Fruit fly (Drosophila melanogaster): ENCODE data around the gene CG13282.

DNA sequence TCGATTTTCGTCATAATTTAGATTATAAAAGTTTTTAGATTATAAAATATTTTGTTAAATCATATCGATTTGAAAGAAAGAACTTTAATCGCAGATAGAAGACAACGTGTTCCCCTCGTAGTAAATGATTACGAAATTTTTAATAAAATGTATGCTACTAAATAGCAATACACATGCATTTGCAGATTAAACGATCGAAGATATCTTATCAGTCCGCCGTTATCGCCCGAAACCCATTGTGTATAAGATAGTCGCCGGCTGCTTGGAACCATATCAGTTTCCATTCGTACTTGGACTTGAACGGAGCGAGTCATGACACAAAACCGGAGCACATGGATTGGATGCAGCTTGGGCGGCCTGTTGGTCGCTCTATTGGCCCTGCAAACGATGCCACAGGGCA is 34.8 kb downstream of the CG13282 start:
- TF ChIP-seq Abd-B (GFP tag; optimal IDR thresholded peaks at IDR 0.05): no peak
- TF ChIP-seq rgr (GFP tag; optimal IDR thresholded peaks at IDR 0.05): no peak
- no peak for TF ChIP-seq CG9705 (GFP tag; optimal IDR thresholded peaks at IDR 0.05)
- TF ChIP-seq pan (optimal IDR thresholded peaks at IDR 0.05): no peak
- TF ChIP-seq fru (GFP tag; optimal IDR thresholded peaks at IDR 0.05): no peak
- TF ChIP-seq foxo (GFP tag; optimal IDR thresholded peaks at IDR 0.05): no peak
- TF ChIP-seq Rel (GFP tag; optimal IDR thresholded peaks at IDR 0.05): no peak
- TF ChIP-seq Rel (tag; optimal IDR thresholded peaks at IDR 0.05): no peak
- no peak for TF ChIP-seq Hr83 (GFP tag; optimal IDR thresholded peaks at IDR 0.05; ENCODE audit: poor library complexity, severe bottlenecking)
- TF ChIP-seq usp (GFP tag; optimal IDR thresholded peaks at IDR 0.05): no peak
- TF ChIP-seq Sp1 (GFP tag; optimal IDR thresholded peaks at IDR 0.05): no peak
- TF ChIP-seq N (GFP tag; optimal IDR thresholded peaks at IDR 0.05): no peak
- TF ChIP-seq h (GFP tag; optimal IDR thresholded peaks at IDR 0.05): no peak

All from whole organism, wandering third instar larva.